Fruit fly (Drosophila melanogaster): ENCODE measurements around the gene Tpi.
A peak's percentile ranks its signal among the peaks of the same experiment; 100 is the strongest.

Tpi gene

dm6 chr3R:30134063-30135047 lies at the start of gene Tpi:
Tpi (minus strand) TSS chr3R:30134599.
- TF ChIP-seq CG17801 (GFP tag; optimal IDR thresholded peaks at IDR 0.05; ENCODE audit: partially characterized antibody) = peak; percentile 9

- TF ChIP-seq CG17801 (GFP tag; optimal IDR thresholded peaks at IDR 0.05; ENCODE audit: partially characterized antibody) = no peak
Measured at dm6 chr3R:30183872-30184271, 49.5 kb upstream of the Tpi start.

- no peak for TF ChIP-seq CG17801 (GFP tag; optimal IDR thresholded peaks at IDR 0.05; ENCODE audit: partially characterized antibody)
Measured at dm6 chr3R:30179934-30180333, 45.5 kb upstream of the Tpi start, which contains the start of gene Bet5. Bet5 (plus strand) TSS chr3R:30180232.

DNA sequence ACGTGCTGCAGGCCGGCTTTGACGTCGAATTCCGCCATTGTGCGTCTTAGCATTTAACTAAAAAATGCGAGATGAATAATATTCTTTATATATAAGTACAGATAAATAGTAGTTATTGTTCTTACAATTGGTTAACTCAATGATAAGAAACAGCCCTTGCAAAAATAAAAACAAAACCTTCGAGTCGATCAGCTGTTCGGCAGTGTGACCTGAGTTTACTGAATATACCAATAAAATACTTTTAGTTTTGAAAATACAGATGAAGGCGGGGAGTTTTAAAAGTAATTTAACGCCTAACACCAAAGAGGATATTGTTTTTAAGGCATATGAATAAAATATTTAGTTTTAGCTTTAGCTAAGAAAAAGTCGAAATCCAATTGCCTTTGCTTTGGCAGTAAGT lies 43.1 kb upstream of the Tpi start, which contains the start of the genes CG1983 and CG15530:
TSS of gene CG1983 (minus strand) at position 207 of the 400 bp plus-strand sequence.
TSS of gene CG15530 (plus strand) at position 384 of the 400 bp plus-strand sequence.
- no peak for TF ChIP-seq CG17801 (GFP tag; optimal IDR thresholded peaks at IDR 0.05; ENCODE audit: partially characterized antibody)

- no peak for TF ChIP-seq CG17801 (GFP tag; optimal IDR thresholded peaks at IDR 0.05; ENCODE audit: partially characterized antibody)
Measured at dm6 chr3R:30176314-30176713, 41.9 kb upstream of the Tpi start.

DNA sequence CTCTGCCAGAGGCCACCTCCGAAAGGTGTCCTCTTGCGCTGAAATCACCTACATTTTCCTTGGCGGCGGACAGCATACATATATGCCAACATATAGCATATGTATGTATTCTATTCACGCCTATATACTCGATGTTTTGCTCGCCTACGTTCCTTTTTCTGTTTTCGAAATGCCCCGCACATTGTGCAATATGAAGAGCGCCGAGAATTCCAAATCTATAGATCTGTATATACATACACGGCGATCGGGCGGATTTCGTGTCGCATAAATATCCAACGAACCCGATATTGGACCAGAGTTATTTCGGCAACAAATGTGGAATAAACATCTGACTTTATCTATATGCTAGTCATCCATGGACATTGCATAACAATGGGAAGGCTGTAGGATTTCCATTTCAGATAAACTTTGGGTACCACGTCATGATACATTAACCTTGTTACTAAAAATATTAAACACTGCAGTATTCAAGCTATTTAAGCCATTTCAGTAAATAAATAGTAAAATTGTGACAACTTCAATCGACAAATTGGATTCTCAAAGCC lies 40.7 kb upstream of the Tpi start:
- no peak for TF ChIP-seq CG17801 (GFP tag; optimal IDR thresholded peaks at IDR 0.05; ENCODE audit: partially characterized antibody)

- no peak for TF ChIP-seq CG17801 (GFP tag; optimal IDR thresholded peaks at IDR 0.05; ENCODE audit: partially characterized antibody)
Measured at dm6 chr3R:30174160-30175002, 40.0 kb upstream of the Tpi start, which contains the start of gene Mlc2. Mlc2 (minus strand) TSS chr3R:30174551.

DNA sequence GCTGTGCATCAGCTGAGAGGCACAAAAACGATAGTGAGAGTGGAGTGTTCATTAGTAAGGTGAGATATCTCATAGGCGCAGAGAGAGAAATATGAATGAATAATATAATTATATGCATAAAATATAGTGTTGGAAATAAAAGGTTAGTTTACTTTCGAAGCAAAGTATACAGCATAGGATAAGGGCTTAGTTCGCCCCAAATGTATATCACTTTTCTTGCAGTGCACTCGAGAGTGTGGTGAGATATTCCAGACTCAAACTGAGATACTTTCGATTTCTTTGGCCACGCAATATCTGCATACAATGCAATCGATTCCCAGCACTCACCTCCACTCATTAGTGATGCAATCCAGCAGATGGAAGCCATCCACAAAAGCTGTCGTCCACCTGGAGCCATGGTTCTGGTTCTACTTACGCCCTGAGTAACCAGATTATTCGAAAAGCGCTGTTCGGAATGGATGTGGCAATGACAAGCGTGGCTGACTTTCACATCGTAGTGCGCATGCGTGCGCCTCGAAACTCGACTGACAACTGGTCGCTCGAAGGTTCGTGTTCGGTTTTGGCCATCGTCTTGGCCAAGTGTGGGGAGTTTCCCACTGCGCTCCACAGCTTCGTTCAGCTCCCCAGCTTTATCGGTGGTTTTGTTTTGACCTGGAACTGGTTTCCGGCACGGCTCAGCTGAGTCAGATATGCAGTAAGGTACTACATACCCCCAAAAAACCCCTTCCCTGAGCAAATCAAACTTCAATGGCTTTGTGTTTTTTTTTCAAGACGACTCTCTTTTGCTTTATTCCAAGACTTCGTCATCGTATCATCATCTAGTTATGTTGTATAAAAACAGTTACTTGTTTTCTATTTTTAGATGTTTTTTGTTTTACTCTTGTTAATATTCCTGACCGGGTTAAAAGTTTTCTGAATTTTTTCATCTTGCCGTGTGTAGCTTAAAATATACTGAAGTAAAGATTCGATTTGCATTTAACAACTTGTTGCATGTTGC lies 36.6 kb upstream of the Tpi start, which contains the start of gene Rsod:
TSS of gene Rsod (minus strand) at position 537 of the 997 bp plus-strand sequence.
- TF ChIP-seq CG17801 (GFP tag; optimal IDR thresholded peaks at IDR 0.05; ENCODE audit: partially characterized antibody) = no peak

DNA sequence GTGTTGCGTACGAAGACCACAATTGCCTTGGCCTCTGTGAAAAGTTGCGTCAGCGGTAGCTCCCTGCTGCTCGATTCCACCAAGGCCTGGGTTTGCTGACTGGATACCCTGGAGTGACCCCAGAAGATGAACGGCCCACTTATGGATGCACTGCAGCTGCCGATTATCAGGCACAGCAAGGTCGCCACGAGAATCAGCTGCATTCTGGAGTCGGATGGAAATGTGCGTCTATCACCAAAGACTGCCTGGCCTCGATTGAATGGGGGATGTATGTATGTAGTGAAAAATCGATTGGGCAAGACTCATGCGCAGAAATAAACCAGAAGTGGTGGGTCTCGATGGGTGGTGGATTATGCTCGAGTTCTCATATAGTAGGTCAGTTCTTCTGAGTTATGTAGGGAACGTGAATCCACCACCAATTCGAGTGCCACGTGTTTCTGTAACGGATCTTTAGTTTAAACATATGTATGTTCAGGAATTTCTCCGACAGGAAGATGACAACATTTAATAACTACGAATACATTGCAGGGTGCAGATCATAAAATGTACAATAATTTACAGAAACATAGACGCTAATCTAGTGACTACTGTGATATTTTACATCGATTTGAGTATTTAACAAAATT lies 31.9 kb upstream of the Tpi start, which contains the start of gene VhaAC45RP:
TSS of gene VhaAC45RP (minus strand) at position 261 of the 626 bp plus-strand sequence.
- no peak for TF ChIP-seq CG17801 (GFP tag; optimal IDR thresholded peaks at IDR 0.05; ENCODE audit: partially characterized antibody)

DNA sequence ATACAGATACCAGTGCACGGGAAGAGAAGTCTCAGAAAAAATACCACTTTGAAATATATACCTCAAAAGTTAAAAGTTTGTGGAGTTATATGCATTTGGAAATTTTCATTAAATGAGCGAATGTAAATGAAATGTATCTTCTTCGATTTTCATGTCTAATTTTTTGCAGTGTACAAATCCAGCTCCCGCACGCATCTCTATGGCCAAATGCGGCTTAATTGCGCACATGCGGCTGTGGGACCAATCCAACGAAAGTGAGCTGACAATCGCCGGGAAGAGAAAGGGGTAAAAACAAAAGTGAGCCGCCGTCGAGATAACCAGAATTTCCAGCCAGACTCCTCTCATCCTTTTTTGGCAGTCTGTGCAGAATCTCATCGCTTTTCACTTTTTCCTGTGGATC lies 29.8 kb upstream of the Tpi start:
- TF ChIP-seq CG17801 (GFP tag; optimal IDR thresholded peaks at IDR 0.05; ENCODE audit: partially characterized antibody) = no peak

DNA sequence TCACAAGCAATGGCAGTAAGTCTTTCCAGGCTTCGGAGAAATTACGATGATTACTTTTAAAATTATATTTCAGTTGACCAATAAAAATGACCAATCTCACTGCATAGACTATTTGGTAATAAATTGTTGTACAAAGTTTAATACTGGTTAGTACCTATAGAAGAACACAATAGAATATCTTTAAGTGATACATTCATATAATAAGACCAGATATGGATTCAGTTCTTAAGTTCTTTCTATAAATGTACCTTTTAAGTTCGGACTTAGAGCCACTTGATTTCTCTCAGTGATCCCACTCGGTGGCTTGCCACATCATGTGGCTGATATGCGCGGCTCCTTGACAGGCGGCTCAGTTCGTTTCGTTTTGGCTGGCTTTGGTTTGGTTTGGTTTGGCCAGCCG lies 28.8 kb upstream of the Tpi start:
- no peak for TF ChIP-seq CG17801 (GFP tag; optimal IDR thresholded peaks at IDR 0.05; ENCODE audit: partially characterized antibody)

dm6 chr3R:30160312-30160942 lies 26.0 kb upstream of the Tpi start, which contains the start of gene CG11498:
CG11498 (minus strand) TSS chr3R:30160473.
- TF ChIP-seq CG17801 (GFP tag; optimal IDR thresholded peaks at IDR 0.05; ENCODE audit: partially characterized antibody) = no peak

DNA sequence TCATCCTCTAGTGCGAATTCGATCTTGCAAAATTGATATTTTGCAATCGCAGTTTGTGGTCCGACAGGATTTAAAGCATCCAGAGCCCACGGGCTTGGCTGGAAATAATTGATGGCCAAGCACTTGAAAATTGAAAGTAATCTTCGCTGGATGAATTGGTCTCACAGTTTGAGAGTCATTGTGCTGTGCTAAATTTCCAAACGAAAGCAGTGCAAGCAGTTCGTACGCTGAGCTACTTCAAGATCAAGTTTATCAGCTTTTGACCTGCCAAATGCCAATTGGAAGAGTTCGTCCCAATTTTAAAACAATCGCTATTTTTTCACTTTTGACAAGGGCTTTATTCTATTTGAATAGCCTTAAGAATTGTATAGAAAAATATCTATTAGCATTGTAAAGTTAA lies 19.5 kb upstream of the Tpi start:
- TF ChIP-seq CG17801 (GFP tag; optimal IDR thresholded peaks at IDR 0.05; ENCODE audit: partially characterized antibody) = no peak

Data from ovary, adult (tissue).